Fruit fly (Drosophila melanogaster) whole organism, wandering third instar larva: Measurements from ENCODE around the gene CG7542.

Source experiments
- Abd-B ChIP-seq: fragments of >200 bp; optimal IDR thresholded peaks from 2 replicates; lab custom pipeline; 2017; ENCODE audit warnings: missing biosample characterization, missing genetic modification characterization
- CG32264 ChIP-seq: fragments of 200-800 bp; sonication (Bioruptor generic); optimal IDR thresholded peaks from 2 replicates; lab custom pipeline; 2016; ENCODE audit warnings: missing biosample characterization, missing genetic modification characterization
- CG9705 ChIP-seq: fragments of 200-800 bp; sonication (Bioruptor generic); optimal IDR thresholded peaks from 2 replicates; lab custom pipeline; 2018; ENCODE audit warnings: missing biosample characterization, mild to moderate bottlenecking, missing genetic modification characterization
- CrebA ChIP-seq: fragments of 200-800 bp; sonication (Bioruptor generic); optimal IDR thresholded peaks from 2 replicates; lab custom pipeline; 2016; ENCODE audit warnings: missing biosample characterization, mild to moderate bottlenecking, missing genetic modification characterization, borderline replicate concordance
- Dfd ChIP-seq: fragments of >200 bp; optimal IDR thresholded peaks from 2 replicates; lab custom pipeline; 2017; ENCODE audit warnings: missing biosample characterization, missing genetic modification characterization
- Dif ChIP-seq: fragments of 200-275, 200-300 bp; sonication (Bioruptor generic); optimal IDR thresholded peaks from 2 replicates; lab custom pipeline; 2018; ENCODE audit warnings: missing biosample characterization, missing genetic modification characterization; ENCODE audit not compliant: partially characterized antibody
- GATAd ChIP-seq: sonication (Bioruptor generic); optimal IDR thresholded peaks from 2 replicates; lab custom pipeline; 2016; ENCODE audit warnings: missing biosample characterization, missing genetic modification characterization
- HLH106 ChIP-seq: fragments of 200-800 bp; optimal IDR thresholded peaks from 3 replicates; lab custom pipeline; 2019; ENCODE audit warnings: missing biosample characterization, mild to moderate bottlenecking, missing genetic modification characterization, moderate library complexity
- Hnf4 ChIP-seq: fragments of 200-800 bp; sonication (Bioruptor generic); optimal IDR thresholded peaks from 2 replicates; lab custom pipeline; 2016; ENCODE audit warnings: missing biosample characterization, mild to moderate bottlenecking, missing genetic modification characterization
- Hr78 ChIP-seq: fragments of >200 bp; optimal IDR thresholded peaks from 2 replicates; lab custom pipeline; 2017; ENCODE audit warnings: missing biosample characterization, missing genetic modification characterization
- Hr83 ChIP-seq: fragments of 200-300 bp; sonication (Bioruptor generic); optimal IDR thresholded peaks from 2 replicates; lab custom pipeline; 2016; ENCODE audit warnings: missing biosample characterization, mild to moderate bottlenecking, missing genetic modification characterization, moderate library complexity; ENCODE audit not compliant: poor library complexity, severe bottlenecking
- Jra ChIP-seq: sonication (Bioruptor generic); optimal IDR thresholded peaks from 2 replicates; lab custom pipeline; 2016; ENCODE audit warnings: missing biosample characterization, missing genetic modification characterization
- Mio ChIP-seq: sonication (Bioruptor generic); optimal IDR thresholded peaks from 2 replicates; lab custom pipeline; 2016; ENCODE audit warnings: missing biosample characterization, missing genetic modification characterization
- Myc ChIP-seq: fragments of >200 bp; optimal IDR thresholded peaks from 2 replicates; lab custom pipeline; 2017
- N ChIP-seq: fragments of >200 bp; optimal IDR thresholded peaks from 2 replicates; lab custom pipeline; 2018; ENCODE audit warnings: missing biosample characterization, missing external identifiers, missing genetic modification characterization
- OdsH ChIP-seq: fragments of 200-800 bp; sonication (Bioruptor generic); optimal IDR thresholded peaks from 2 replicates; lab custom pipeline; 2016; ENCODE audit warnings: missing biosample characterization, mild to moderate bottlenecking, missing genetic modification characterization
- Rel ChIP-seq, 2 experiments: fragments of 200-800 bp; sonication (Bioruptor generic) in 1 of 2; optimal IDR thresholded peaks; 2 replicates in 1 of 2; 3 replicates in 1 of 2; lab custom pipeline; 2016 to 2019; ENCODE audit warnings: mild to moderate bottlenecking in 2 of 2, missing biosample characterization in 2 of 2, missing genetic modification characterization in 2 of 2, moderate library complexity in 1 of 2
- Sp1 ChIP-seq: fragments of 200-800 bp; sonication (Bioruptor generic); optimal IDR thresholded peaks from 3 replicates; lab custom pipeline; 2019; ENCODE audit warnings: missing biosample characterization, mild to moderate bottlenecking, missing genetic modification characterization, moderate library complexity
- Vsx2 ChIP-seq: fragments of 200-300, 225-300 bp; sonication (Bioruptor generic); optimal IDR thresholded peaks from 2 replicates; lab custom pipeline; 2018; ENCODE audit warnings: missing biosample characterization, missing genetic modification characterization; ENCODE audit not compliant: partially characterized antibody
- br ChIP-seq: fragments of 200-800 bp; sonication (Bioruptor generic); optimal IDR thresholded peaks from 2 replicates; lab custom pipeline; 2016; ENCODE audit warnings: missing biosample characterization, missing genetic modification characterization
- brk ChIP-seq: fragments of 200-800 bp; sonication (Bioruptor generic); optimal IDR thresholded peaks from 2 replicates; lab custom pipeline; 2016; ENCODE audit warnings: missing biosample characterization, mild to moderate bottlenecking, missing genetic modification characterization
- dl ChIP-seq, 2 experiments: fragments of 175-275, 200-275 bp in 1 of 2; fragments of 200-275 bp in 1 of 2; sonication (Bioruptor generic); optimal IDR thresholded peaks; lab custom pipeline; 2018; ENCODE audit warnings: mild to moderate bottlenecking in 2 of 2, missing biosample characterization in 2 of 2, missing genetic modification characterization in 2 of 2, moderate library complexity in 2 of 2; ENCODE audit not compliant: partially characterized antibody in 2 of 2, insufficient read depth in 1 of 2
- dmrt93B ChIP-seq: fragments of 200-800 bp; sonication (Bioruptor generic); optimal IDR thresholded peaks from 2 replicates; lab custom pipeline; 2018; ENCODE audit warnings: missing biosample characterization, mild to moderate bottlenecking, missing genetic modification characterization
- dsf ChIP-seq: sonication (Bioruptor generic); optimal IDR thresholded peaks from 2 replicates; lab custom pipeline; 2016; ENCODE audit warnings: missing biosample characterization, missing genetic modification characterization, borderline replicate concordance
- ey ChIP-seq: fragments of 200-800 bp; sonication (Bioruptor generic); optimal IDR thresholded peaks from 2 replicates; lab custom pipeline; 2016; ENCODE audit warnings: missing biosample characterization, missing genetic modification characterization
- foxo ChIP-seq, 2 experiments: fragments of 200-800 bp; sonication (Bioruptor generic); optimal IDR thresholded peaks; 2 replicates in 1 of 2; 3 replicates in 1 of 2; lab custom pipeline; 2016 to 2017; ENCODE audit warnings: missing biosample characterization in 2 of 2, missing genetic modification characterization in 2 of 2
- fru ChIP-seq: fragments of 200-800 bp; sonication (Bioruptor generic); optimal IDR thresholded peaks from 3 replicates; lab custom pipeline; 2016; ENCODE audit warnings: missing biosample characterization, mild to moderate bottlenecking, missing genetic modification characterization
- h ChIP-seq: fragments of 200-800 bp; sonication (Bioruptor generic); optimal IDR thresholded peaks from 3 replicates; lab custom pipeline; 2016; ENCODE audit warnings: missing biosample characterization, mild to moderate bottlenecking, missing genetic modification characterization
- jim ChIP-seq: fragments of 175-275, 200-325 bp; sonication (Bioruptor generic); optimal IDR thresholded peaks from 2 replicates; lab custom pipeline; 2016; ENCODE audit warnings: missing biosample characterization, mild to moderate bottlenecking, missing genetic modification characterization
- lola ChIP-seq: fragments of >200 bp; optimal IDR thresholded peaks from 2 replicates; lab custom pipeline; 2017; ENCODE audit warnings: missing biosample characterization, missing genetic modification characterization
- pan ChIP-seq: fragments of >200 bp; optimal IDR thresholded peaks from 2 replicates; lab custom pipeline; 2017
- psq ChIP-seq: fragments of 200-800 bp; sonication (Bioruptor generic); optimal IDR thresholded peaks from 3 replicates; lab custom pipeline; 2017; ENCODE audit warnings: missing biosample characterization, mild to moderate bottlenecking, missing genetic modification characterization, moderate library complexity
- rgr ChIP-seq: fragments of 200-800 bp; sonication (Bioruptor generic); optimal IDR thresholded peaks from 3 replicates; lab custom pipeline; 2016; ENCODE audit warnings: missing biosample characterization, mild to moderate bottlenecking, missing genetic modification characterization
- sage ChIP-seq: fragments of 200-800 bp; sonication (Bioruptor generic); optimal IDR thresholded peaks from 2 replicates; lab custom pipeline; 2016; ENCODE audit warnings: missing biosample characterization, mild to moderate bottlenecking, missing genetic modification characterization
- sv ChIP-seq: fragments of 200-800 bp; sonication (Bioruptor generic); optimal IDR thresholded peaks from 3 replicates; lab custom pipeline; 2016; ENCODE audit warnings: missing biosample characterization, missing genetic modification characterization
- tai ChIP-seq: sonication (Bioruptor generic); optimal IDR thresholded peaks from 2 replicates; lab custom pipeline; 2016; ENCODE audit warnings: missing biosample characterization, missing genetic modification characterization
- usp ChIP-seq: fragments of >200 bp; optimal IDR thresholded peaks from 2 replicates; lab custom pipeline; 2017; ENCODE audit warnings: missing biosample characterization, missing genetic modification characterization
- woc ChIP-seq: sonication (Bioruptor generic); optimal IDR thresholded peaks from 2 replicates; lab custom pipeline; 2016; ENCODE audit warnings: missing biosample characterization, mild to moderate bottlenecking, missing genetic modification characterization

CG7542 gene

DNA sequence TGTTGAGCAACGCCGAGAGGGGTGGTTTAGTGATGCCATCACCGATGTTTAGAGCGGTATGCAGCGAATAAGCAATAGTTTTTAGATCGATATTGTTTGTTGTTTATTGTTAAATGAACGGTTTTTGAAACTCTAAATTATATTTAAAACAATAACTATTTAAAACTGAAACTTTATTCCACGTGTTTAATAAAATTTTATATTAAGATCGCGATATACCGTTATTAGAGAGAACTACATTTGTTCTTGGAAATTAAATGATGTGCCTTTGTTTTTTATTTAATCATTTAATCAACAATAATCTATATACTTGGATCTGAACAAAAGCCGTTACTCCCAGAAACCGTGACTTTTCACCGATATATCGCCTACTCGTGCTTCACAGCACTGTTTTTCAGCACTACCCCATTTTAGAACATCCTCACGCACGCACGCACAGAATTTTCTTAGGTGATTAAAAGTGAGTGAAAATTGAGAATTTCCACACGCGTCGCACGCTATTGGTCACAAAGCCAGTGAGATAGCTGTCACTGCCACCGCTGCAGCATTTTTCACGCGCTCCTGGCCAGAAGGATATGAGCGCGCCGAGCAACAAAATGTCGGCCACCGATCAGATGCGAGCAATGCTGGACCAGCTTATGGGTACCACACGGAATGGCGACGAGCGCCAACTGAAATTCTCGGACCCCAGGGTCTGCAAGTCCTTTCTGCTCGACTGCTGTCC, 35.6 kb upstream of the CG7542 start, which contains the start of the genes U4-U6-60K and CG7564:
TSS of gene U4-U6-60K (minus strand) at position 20 of the 724 bp plus-strand sequence.
TSS of gene CG7564 (plus strand) at position 406 of the 724 bp plus-strand sequence.
- TF ChIP-seq woc (GFP tag; lab: Kevin White, UChicago) (peak; percentile 78), Hr78 (GFP tag; lab: Kevin White, UChicago) (no peak), N (GFP tag; lab: Kevin White, UChicago) (no peak), Abd-B (GFP tag; lab: Kevin White, UChicago) (no peak), sv (GFP tag; lab: Kevin White, UChicago) (peak; percentile 73), Sp1 (peak; percentile 61), ey (GFP tag; lab: Kevin White, UChicago) (peak; percentile 44), brk (no peak), Hr83 (GFP tag; lab: Kevin White, UChicago) (peak; percentile 52), OdsH (GFP tag; lab: Kevin White, UChicago) (peak; percentile 46), sage (no peak), CrebA (no peak), Hnf4 (GFP tag; lab: Kevin White, UChicago) (no peak), CG32264 (GFP tag; lab: Kevin White, UChicago) (peak; percentile 57), dsf (GFP tag; lab: Kevin White, UChicago) (peak; percentile 74), lola (GFP tag; lab: Kevin White, UChicago) (no peak), h (GFP tag; lab: Kevin White, UChicago) (peak; percentile 69), CG9705 (GFP tag; lab: Kevin White, UChicago) (peak; percentile 59), usp (GFP tag; lab: Kevin White, UChicago) (no peak), Dfd (GFP tag; lab: Kevin White, UChicago) (no peak), pan (no peak), HLH106 (peak; percentile 62), Myc (peak; percentile 88), fru (GFP tag; lab: Kevin White, UChicago) (peak; percentile 40), dmrt93B (GFP tag; lab: Kevin White, UChicago) (peak; percentile 70), Mio (GFP tag; lab: Kevin White, UChicago) (no peak), Dif (no peak), rgr (GFP tag; lab: Kevin White, UChicago) (peak; percentile 79), GATAd (GFP tag; lab: Kevin White, UChicago) (peak; percentile 46), Rel (GFP tag; optimal IDR thresholded peaks at IDR 0.05; lab: Kevin White, UChicago) (no peak), Rel (tag; optimal IDR thresholded peaks at IDR 0.05; lab: Kevin White, UChicago) (no peak), Vsx2 (GFP tag; lab: Kevin White, UChicago) (no peak), tai (no peak), dl (GFP tag; optimal IDR thresholded peaks at IDR 0.05; lab: Kevin White, UChicago; ENCODE audit: insufficient read depth in 1 of 2, partially characterized antibody in 2 of 2) (no peak), foxo (GFP tag; optimal IDR thresholded peaks at IDR 0.05; lab: Kevin White, UChicago) (peak in 1 of 2 experiments; percentile 74), jim (GFP tag; lab: Kevin White, UChicago) (no peak), Jra (GFP tag; lab: Kevin White, UChicago) (peak; percentile 69), br (GFP tag; lab: Kevin White, UChicago) (peak; percentile 45), psq (peak; percentile 67)

DNA sequence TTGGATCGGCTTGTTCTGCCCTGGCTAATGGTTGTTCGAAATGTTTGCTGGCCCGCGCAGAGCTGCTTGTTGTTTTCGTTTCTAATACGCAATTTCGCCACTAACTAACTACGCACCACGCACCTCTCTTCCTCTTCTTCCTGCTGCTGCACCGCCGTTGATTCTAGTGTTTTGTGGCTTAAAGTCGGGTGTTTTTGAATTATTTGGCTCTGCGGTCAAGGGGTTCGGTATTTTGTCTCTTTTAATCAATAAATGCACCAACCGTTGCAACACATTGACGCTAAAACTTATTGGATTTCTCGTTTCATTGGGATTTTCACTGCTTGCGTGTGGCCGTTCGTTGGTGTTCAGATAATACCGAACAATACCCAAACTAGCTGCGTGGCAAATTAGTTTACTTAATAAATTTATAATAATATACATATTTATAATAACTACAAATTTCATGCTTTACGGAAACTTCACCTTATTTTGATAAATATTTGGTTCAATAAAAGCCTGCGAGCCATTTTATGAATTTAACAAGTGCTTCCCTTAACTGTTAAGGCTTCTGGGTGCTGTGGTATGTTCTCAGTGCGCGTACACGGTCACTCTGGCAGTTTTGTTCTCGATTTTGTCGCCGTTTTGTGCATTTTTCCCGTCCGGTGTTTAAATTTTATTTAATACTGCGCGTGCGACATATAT, 20.0 kb upstream of the CG7542 start, which contains the start of the genes Edc3 and Nedd4:
TSS of gene Edc3 (minus strand) at position 351 of the 684 bp plus-strand sequence.
TSS of gene Nedd4 (plus strand) at position 571 of the 684 bp plus-strand sequence.
- TF ChIP-seq tai (no peak), Mio (GFP tag; lab: Kevin White, UChicago) (no peak), foxo (GFP tag; optimal IDR thresholded peaks at IDR 0.05; lab: Kevin White, UChicago) (peak in 1 of 2 experiments; percentile 6), dsf (GFP tag; lab: Kevin White, UChicago) (no peak), Jra (GFP tag; lab: Kevin White, UChicago) (no peak), Hr78 (GFP tag; lab: Kevin White, UChicago) (no peak), N (GFP tag; lab: Kevin White, UChicago) (no peak), Rel (GFP tag; optimal IDR thresholded peaks at IDR 0.05; lab: Kevin White, UChicago) (no peak), Rel (tag; optimal IDR thresholded peaks at IDR 0.05; lab: Kevin White, UChicago) (peak; percentile 94), CG32264 (GFP tag; lab: Kevin White, UChicago) (no peak), Dif (no peak), CrebA (no peak), psq (no peak), Hr83 (GFP tag; lab: Kevin White, UChicago) (no peak), jim (GFP tag; lab: Kevin White, UChicago) (no peak), CG9705 (GFP tag; lab: Kevin White, UChicago) (peak; percentile 14), Dfd (GFP tag; lab: Kevin White, UChicago) (no peak), HLH106 (peak; percentile 33), h (GFP tag; lab: Kevin White, UChicago) (peak; percentile 23), sv (GFP tag; lab: Kevin White, UChicago) (no peak), lola (GFP tag; lab: Kevin White, UChicago) (no peak), Sp1 (peak; percentile 62), OdsH (GFP tag; lab: Kevin White, UChicago) (no peak), Hnf4 (GFP tag; lab: Kevin White, UChicago) (no peak), woc (GFP tag; lab: Kevin White, UChicago) (no peak), brk (peak; percentile 12), Vsx2 (GFP tag; lab: Kevin White, UChicago) (peak; percentile 13), rgr (GFP tag; lab: Kevin White, UChicago) (peak; percentile 12), usp (GFP tag; lab: Kevin White, UChicago) (no peak), pan (no peak), br (GFP tag; lab: Kevin White, UChicago) (no peak), GATAd (GFP tag; lab: Kevin White, UChicago) (no peak), fru (GFP tag; lab: Kevin White, UChicago) (no peak), Abd-B (GFP tag; lab: Kevin White, UChicago) (no peak), ey (GFP tag; lab: Kevin White, UChicago) (no peak), dmrt93B (GFP tag; lab: Kevin White, UChicago) (no peak), sage (no peak), dl (GFP tag; optimal IDR thresholded peaks at IDR 0.05; lab: Kevin White, UChicago; ENCODE audit: insufficient read depth in 1 of 2, partially characterized antibody in 2 of 2) (no peak)
